Worm (Caenorhabditis elegans) whole organism, midembryonic: ENCODE measurements around the gene sds-22.

Source experiments
- cog-1 ChIP-seq: sonication (generic microtip); optimal IDR thresholded peaks from 2 replicates; lab custom pipeline; 2016; ENCODE audit warnings: missing genetic modification characterization, missing compliant biosample characterization
- flt-1 ChIP-seq: fragments of 200-800 bp; sonication (Bioruptor generic); IDR thresholded peaks from 2 replicates; pipeline ENCODE4 v1.3.6; 2022; ENCODE audit warnings: missing genetic modification characterization, missing compliant biosample characterization
- klf-2 ChIP-seq: fragments of 200-800 bp; sonication (Bioruptor generic); conservative IDR thresholded peaks from 2 replicates; pipeline ENCODE4 v1.3.6; 2022; ENCODE audit warnings: missing genetic modification reagents, missing genetic modification characterization, missing compliant biosample characterization
- ztf-29 ChIP-seq: fragments of 200-800 bp; sonication (Bioruptor generic); IDR thresholded peaks from 2 replicates; pipeline ENCODE4 v1.3.6; 2022; ENCODE audit warnings: missing genetic modification reagents, missing genetic modification characterization, missing compliant biosample characterization

- TF ChIP-seq flt-1 (GFP tag; lab: Robert Waterston, UW) (no peak), cog-1 (tag; lab: Kevin White, UChicago) (no peak), klf-2 (no peak), ztf-29 (GFP tag; lab: Robert Waterston, UW) (no peak)
Measured at ce11 chrII:7866081-7866480, 7.9 kb downstream of the sds-22 start.
